Fruit fly (Drosophila melanogaster) whole organism, embryonic: Measurements from ENCODE around the gene AstA.

ENCODE experiments used
- Blimp-1 ChIP-seq: fragments of 200-800 bp; sonication (Bioruptor generic); optimal IDR thresholded peaks from 3 replicates; lab custom pipeline; 2018; ENCODE audit warnings: missing biosample characterization, missing genetic modification characterization, mild to moderate bottlenecking, moderate library complexity, missing genetic modification reagents
- Bteb2 ChIP-seq: fragments of 200-800 bp; sonication (Bioruptor generic); optimal IDR thresholded peaks from 2 replicates; lab custom pipeline; 2016; ENCODE audit warnings: missing biosample characterization, missing genetic modification characterization
- CG10147 ChIP-seq: fragments of 200-800 bp; sonication (Bioruptor generic); optimal IDR thresholded peaks from 2 replicates; lab custom pipeline; 2019; ENCODE audit warnings: missing biosample characterization, mild to moderate bottlenecking, missing genetic modification characterization, moderate library complexity
- CG11085 ChIP-seq: fragments of 200-800 bp; sonication (Bioruptor generic); IDR thresholded peaks from 2 replicates; pipeline ENCODE4 v1.3.6; 2022; ENCODE audit warnings: missing biosample characterization, missing genetic modification characterization
- CG11504 ChIP-seq: fragments of 200-800 bp; sonication (Bioruptor generic); optimal IDR thresholded peaks from 3 replicates; lab custom pipeline; 2019; ENCODE audit warnings: missing biosample characterization, mild to moderate bottlenecking, missing genetic modification characterization, moderate library complexity
- CG12236 ChIP-seq: fragments of 200-800 bp; sonication (Bioruptor generic); optimal IDR thresholded peaks from 2 replicates; lab custom pipeline; 2016; ENCODE audit warnings: missing biosample characterization, missing genetic modification characterization
- CG12391 ChIP-seq: fragments of 200-800 bp; sonication (Bioruptor generic); optimal IDR thresholded peaks from 3 replicates; lab custom pipeline; 2018; ENCODE audit warnings: missing biosample characterization, mild to moderate bottlenecking, missing genetic modification characterization, moderate library complexity
- CG13123 ChIP-seq: fragments of 200-800 bp; sonication (Bioruptor generic); optimal IDR thresholded peaks from 2 replicates; lab custom pipeline; 2016; ENCODE audit warnings: missing biosample characterization, missing genetic modification characterization
- CG13894 ChIP-seq: fragments of 200-800 bp; sonication (Bioruptor generic); optimal IDR thresholded peaks from 3 replicates; lab custom pipeline; 2018; ENCODE audit warnings: missing biosample characterization, mild to moderate bottlenecking, missing genetic modification characterization, moderate library complexity
- CG14965 ChIP-seq: fragments of 200-800 bp; sonication (Bioruptor generic); optimal IDR thresholded peaks from 2 replicates; lab custom pipeline; 2016; ENCODE audit warnings: missing biosample characterization, missing genetic modification characterization, borderline replicate concordance
- CG15479 ChIP-seq: fragments of 200-800 bp; sonication (Bioruptor generic); optimal IDR thresholded peaks from 3 replicates; lab custom pipeline; 2019; ENCODE audit warnings: missing biosample characterization, mild to moderate bottlenecking, missing genetic modification characterization, moderate library complexity
- CG1603 ChIP-seq: fragments of 200-800 bp; sonication (Bioruptor generic); optimal IDR thresholded peaks from 2 replicates; lab custom pipeline; 2019; ENCODE audit warnings: missing biosample characterization, mild to moderate bottlenecking, missing genetic modification characterization, moderate library complexity
- CG18011 ChIP-seq: fragments of 200-800 bp; sonication (Bioruptor generic); optimal IDR thresholded peaks from 2 replicates; lab custom pipeline; 2017; ENCODE audit warnings: missing biosample characterization, missing genetic modification characterization, mild to moderate bottlenecking, moderate library complexity, missing genotype
- CG2202 ChIP-seq: fragments of 200-800 bp; sonication (Bioruptor generic); optimal IDR thresholded peaks from 2 replicates; lab custom pipeline; 2018; ENCODE audit warnings: missing biosample characterization, mild to moderate bottlenecking, missing genetic modification characterization
- CG30403 ChIP-seq: fragments of 200-800 bp; sonication (Bioruptor generic); optimal IDR thresholded peaks from 3 replicates; lab custom pipeline; 2016; ENCODE audit warnings: missing biosample characterization, missing genetic modification characterization
- CG3065 ChIP-seq: fragments of 200-800 bp; sonication (Bioruptor generic); optimal IDR thresholded peaks from 2 replicates; lab custom pipeline; 2016; ENCODE audit warnings: missing biosample characterization, missing genetic modification characterization
- CG34376 ChIP-seq: fragments of 200-800 bp; sonication (Bioruptor generic); optimal IDR thresholded peaks from 2 replicates; lab custom pipeline; 2018; ENCODE audit warnings: missing biosample characterization, mild to moderate bottlenecking, missing genetic modification characterization
- CG4617 ChIP-seq: fragments of 200-800 bp; sonication (Bioruptor generic); optimal IDR thresholded peaks from 3 replicates; lab custom pipeline; 2016; ENCODE audit warnings: missing biosample characterization, missing genetic modification characterization, borderline replicate concordance
- CG6272 ChIP-seq: fragments of 200-800 bp; sonication (Bioruptor generic); IDR thresholded peaks from 2 replicates; pipeline ENCODE4 v1.3.6; 2022; ENCODE audit warnings: missing biosample characterization, missing genetic modification characterization
- CG7786 ChIP-seq: fragments of 200-800 bp; sonication (Bioruptor generic); optimal IDR thresholded peaks from 2 replicates; lab custom pipeline; 2016; ENCODE audit warnings: missing biosample characterization, missing genetic modification characterization
- CG7987 ChIP-seq: fragments of 200-800 bp; sonication (Bioruptor generic); optimal IDR thresholded peaks from 2 replicates; lab custom pipeline; 2018; ENCODE audit warnings: missing biosample characterization, mild to moderate bottlenecking, missing genetic modification characterization, moderate library complexity
- CG8281 ChIP-seq: fragments of 200-800 bp; sonication (Bioruptor generic); optimal IDR thresholded peaks from 2 replicates; lab custom pipeline; 2018; ENCODE audit warnings: missing biosample characterization, mild to moderate bottlenecking, missing genetic modification characterization, moderate library complexity
- CG8359 ChIP-seq: fragments of 200-800 bp; sonication (Bioruptor generic); optimal IDR thresholded peaks from 2 replicates; lab custom pipeline; 2017; ENCODE audit warnings: missing biosample characterization, mild to moderate bottlenecking, missing genetic modification characterization, borderline replicate concordance
- CG9727 ChIP-seq: fragments of 200-800 bp; sonication (Bioruptor generic); optimal IDR thresholded peaks from 3 replicates; lab custom pipeline; 2017; ENCODE audit warnings: missing biosample characterization, mild to moderate bottlenecking, missing genetic modification characterization
- D ChIP-seq, 2 experiments: fragments of 200-800 bp in 1 of 2; fragments of >200 bp in 1 of 2; sonication (Bioruptor generic) in 1 of 2; optimal IDR thresholded peaks; 2 replicates in 1 of 2; 3 replicates in 1 of 2; lab custom pipeline; 2017; ENCODE audit warnings: mild to moderate bottlenecking in 1 of 2, missing biosample characterization in 1 of 2, missing genetic modification characterization in 1 of 2, missing genetic modification reagents in 1 of 2
- Ets65A ChIP-seq: fragments of 200-800 bp; sonication (Bioruptor generic); peaks from one replicate; lab custom pipeline; 2016; ENCODE audit warnings: missing biosample characterization, missing genetic modification characterization
- Pdp1 ChIP-seq, 2 experiments: fragments of 200-800 bp; sonication (Bioruptor generic); optimal IDR thresholded peaks; 3 replicates each; lab custom pipeline; 2016; ENCODE audit warnings: missing biosample characterization in 2 of 2, missing genetic modification characterization in 2 of 2, mild to moderate bottlenecking in 1 of 2, moderate library complexity in 1 of 2
- cad ChIP-seq: fragments of >200 bp; optimal IDR thresholded peaks from 2 replicates; lab custom pipeline; 2017; ENCODE audit warnings: missing biosample characterization, missing genetic modification characterization
- cas ChIP-seq: fragments of 200-800 bp; sonication (Bioruptor generic); IDR thresholded peaks from 2 replicates; pipeline ENCODE4 v1.3.6; 2022; ENCODE audit warnings: missing biosample characterization, missing genetic modification characterization
- jigr1 ChIP-seq: fragments of 200-800 bp; sonication (Bioruptor generic); IDR thresholded peaks from 3 replicates; pipeline ENCODE4 v1.3.6; 2022; ENCODE audit warnings: missing biosample characterization, missing genetic modification characterization
- mld ChIP-seq: fragments of 200-800 bp; sonication (Bioruptor generic); IDR thresholded peaks from 3 replicates; pipeline ENCODE4 v1.3.6; 2022; ENCODE audit warnings: missing biosample characterization, missing genetic modification characterization; ENCODE audit not compliant: partially characterized antibody
- nau ChIP-seq: fragments of 200-800 bp; sonication (Bioruptor generic); optimal IDR thresholded peaks from 3 replicates; lab custom pipeline; 2017; ENCODE audit warnings: missing biosample characterization, mild to moderate bottlenecking, missing genetic modification characterization, missing genetic modification reagents
- onecut ChIP-seq: fragments of 200-800 bp; sonication (Bioruptor generic); IDR thresholded peaks from 2 replicates; pipeline ENCODE4 v1.3.6; 2022; ENCODE audit warnings: missing biosample characterization, missing genetic modification characterization
- pum ChIP-seq: fragments of 200-800 bp; sonication (Bioruptor generic); optimal IDR thresholded peaks from 2 replicates; lab custom pipeline; 2016; ENCODE audit warnings: missing biosample characterization, missing genetic modification characterization
- sc ChIP-seq, 3 experiments: fragments of >200 bp in 2 of 3; fragments of 200-800 bp in 1 of 3; sonication (Bioruptor generic) in 1 of 3; optimal IDR thresholded peaks; 2 replicates in 2 of 3; 3 replicates in 1 of 3; lab custom pipeline; 2017; ENCODE audit warnings: mild to moderate bottlenecking in 1 of 3, missing biosample characterization in 1 of 3, missing genetic modification characterization in 1 of 3, missing genetic modification reagents in 1 of 3
- schlank ChIP-seq: fragments of 200-800 bp; sonication (Bioruptor generic); optimal IDR thresholded peaks from 2 replicates; lab custom pipeline; 2018; ENCODE audit warnings: missing biosample characterization, mild to moderate bottlenecking, missing genetic modification characterization
- sim ChIP-seq: fragments of 200-800 bp; sonication (Bioruptor generic); IDR thresholded peaks from 2 replicates; pipeline ENCODE4 v1.3.6; 2022; ENCODE audit warnings: missing biosample characterization, missing genetic modification characterization
- slou ChIP-seq: fragments of 200-800 bp; sonication (Bioruptor generic); optimal IDR thresholded peaks from 3 replicates; lab custom pipeline; 2016; ENCODE audit warnings: missing biosample characterization, missing genetic modification characterization
- sug ChIP-seq: fragments of 200-800 bp; optimal IDR thresholded peaks from 2 replicates; lab custom pipeline; 2019; ENCODE audit warnings: missing biosample characterization, mild to moderate bottlenecking, missing genetic modification characterization, moderate library complexity
- tio ChIP-seq: fragments of 200-800 bp; sonication (Bioruptor generic); optimal IDR thresholded peaks from 2 replicates; lab custom pipeline; 2017; ENCODE audit warnings: missing biosample characterization, missing genetic modification characterization, inconsistent platforms
- tll ChIP-seq, 2 experiments: fragments of 200-800 bp in 1 of 2; fragments of >200 bp in 1 of 2; sonication (Bioruptor generic) in 1 of 2; optimal IDR thresholded peaks; 2 replicates each; lab custom pipeline; 2017 to 2019; ENCODE audit warnings: missing biosample characterization in 2 of 2, missing genetic modification characterization in 2 of 2, mild to moderate bottlenecking in 1 of 2, moderate library complexity in 1 of 2
- vnd ChIP-seq: fragments of 200-800 bp; sonication (Bioruptor generic); IDR thresholded peaks from 3 replicates; pipeline ENCODE4 v1.3.6; 2022; ENCODE audit warnings: missing biosample characterization, missing genetic modification characterization; ENCODE audit not compliant: partially characterized antibody
- z ChIP-seq: fragments of 200-800 bp; sonication (Bioruptor generic); IDR thresholded peaks from 3 replicates; pipeline ENCODE4 v1.3.6; 2022; ENCODE audit warnings: missing biosample characterization, missing genetic modification characterization
- zen ChIP-seq: fragments of 200-800 bp; sonication (Bioruptor generic); optimal IDR thresholded peaks from 3 replicates; lab custom pipeline; 2018; ENCODE audit warnings: missing biosample characterization, mild to moderate bottlenecking, missing genetic modification characterization, moderate library complexity
- zf30C ChIP-seq: fragments of 200-800 bp; sonication (Bioruptor generic); optimal IDR thresholded peaks from 3 replicates; lab custom pipeline; 2018; ENCODE audit warnings: missing biosample characterization, mild to moderate bottlenecking, missing genetic modification characterization

AstA gene

DNA sequence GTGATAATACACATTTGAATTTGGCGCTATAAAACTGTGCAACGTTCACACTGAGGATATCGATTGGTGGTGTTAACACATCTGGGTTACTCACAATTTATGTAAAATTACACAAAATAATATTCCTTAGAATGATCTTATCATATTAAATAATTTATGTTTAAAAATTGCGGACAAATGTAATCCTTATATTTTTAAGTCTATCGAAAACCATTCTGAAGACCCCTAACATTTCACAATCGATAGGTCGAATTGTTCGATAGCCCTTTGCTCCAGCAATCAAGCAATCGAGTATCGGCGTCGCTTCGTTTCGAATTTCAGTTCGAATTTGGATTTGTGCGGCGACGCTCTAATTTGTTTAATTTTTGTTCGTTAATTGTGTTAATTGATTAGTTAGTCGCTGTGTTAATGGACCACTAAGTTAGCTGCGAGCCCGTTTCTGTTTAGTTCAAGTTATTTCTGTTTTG lies 11.3 kb downstream of the AstA start, which contains the start of gene asp (continued):
- TF ChIP-seq CG1603 (tag; lab: Kevin White, UChicago) (no peak), CG11085 (GFP tag; lab: Robert Waterston, UW) (no peak), CG8359 (GFP tag; lab: Kevin White, UChicago) (no peak), zf30C (GFP tag; lab: Kevin White, UChicago) (no peak), CG8281 (no peak), CG12236 (GFP tag; lab: Kevin White, UChicago) (no peak), CG10147 (GFP tag; lab: Kevin White, UChicago) (no peak), CG11504 (tag; lab: Kevin White, UChicago) (no peak), z (GFP tag; lab: Robert Waterston, UW) (no peak), sim (no peak), tio (no peak), CG7786 (GFP tag; lab: Kevin White, UChicago) (no peak), sc (optimal IDR thresholded peaks at IDR 0.05; lab: Kevin White, UChicago) (no peak), sc (GFP tag; optimal IDR thresholded peaks at IDR 0.05; lab: Kevin White, UChicago) (no peak), CG14965 (GFP tag; lab: Kevin White, UChicago) (no peak), nau (GFP tag; lab: Kevin White, UChicago) (no peak), CG12391 (tag; lab: Kevin White, UChicago) (peak; percentile 61), CG4617 (GFP tag; lab: Kevin White, UChicago) (no peak), CG13123 (GFP tag; lab: Kevin White, UChicago) (no peak)

DNA sequence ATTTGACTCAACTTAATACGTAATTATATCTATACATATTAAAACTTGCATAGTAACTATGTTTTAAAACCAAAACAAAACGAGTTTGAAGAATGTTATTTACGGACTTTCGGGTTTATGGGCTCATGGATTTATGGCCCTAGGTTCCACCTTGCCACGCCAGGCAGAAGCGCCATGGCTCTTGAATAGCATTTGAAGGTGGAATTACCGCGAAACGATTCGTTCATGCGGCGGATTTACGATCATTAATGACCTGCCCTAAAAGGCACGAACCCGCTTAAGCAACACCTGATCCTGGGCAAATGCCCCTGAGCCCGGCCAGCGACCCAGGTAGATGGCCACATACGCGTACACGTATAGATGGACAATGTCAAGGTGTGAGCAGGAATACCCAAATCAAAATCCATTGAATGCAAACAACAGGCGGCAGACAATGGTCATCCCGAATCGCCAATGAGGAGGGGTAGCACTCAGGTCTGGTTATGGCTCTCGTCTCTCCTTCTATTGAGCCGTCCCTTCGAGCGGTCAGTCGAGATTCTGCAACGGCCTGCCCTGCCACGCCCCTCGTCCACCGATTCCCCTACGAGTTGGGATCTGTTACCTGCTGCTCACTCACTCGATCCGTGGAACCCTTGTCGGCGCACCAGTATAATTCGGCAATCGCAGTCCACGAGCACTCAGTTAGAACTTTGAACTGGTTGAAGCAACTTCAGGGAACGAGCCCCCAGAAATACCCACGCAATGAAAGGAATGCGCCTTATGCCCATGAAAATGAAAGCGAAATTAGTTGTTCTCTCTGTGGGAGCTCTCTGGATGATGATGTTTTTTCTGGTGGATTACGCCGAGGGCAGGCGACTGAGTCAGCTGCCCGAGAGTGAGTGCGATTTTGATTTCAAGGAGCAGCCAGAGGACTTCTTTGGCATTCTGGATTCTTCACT lies 15.5 kb downstream of the AstA start, which contains the start of gene tld:
Gene tld (plus strand): TSS at position 677 of the 938 bp plus-strand sequence.
- TF ChIP-seq D (optimal IDR thresholded peaks at IDR 0.05; lab: Kevin White, UChicago) (peak; percentile 78), D (GFP tag; optimal IDR thresholded peaks at IDR 0.05; lab: Kevin White, UChicago) (no peak), Blimp-1 (GFP tag; lab: Kevin White, UChicago) (peak; percentile 45), tll (GFP tag; optimal IDR thresholded peaks at IDR 0.05; lab: Kevin White, UChicago) (peak in 1 of 2 experiments; percentile 88), slou (GFP tag; lab: Kevin White, UChicago) (no peak), z (GFP tag; lab: Robert Waterston, UW) (peak; percentile 54; the same call in 1 of the 3 replicates), zen (peak; percentile 91), CG9727 (GFP tag; lab: Kevin White, UChicago) (no peak), cad (GFP tag; lab: Kevin White, UChicago) (peak; percentile 98), Ets65A (GFP tag; lab: Kevin White, UChicago) (no peak), CG6272 (GFP tag; lab: Robert Waterston, UW) (no peak), CG3065 (GFP tag; lab: Kevin White, UChicago) (peak; percentile 44), mld (GFP tag; lab: Robert Waterston, UW) (no peak), Pdp1 (GFP tag; optimal IDR thresholded peaks at IDR 0.05; lab: Kevin White, UChicago) (no peak), CG30403 (no peak), CG7987 (GFP tag; lab: Kevin White, UChicago) (no peak), jigr1 (GFP tag; lab: Robert Waterston, UW) (no peak), cas (GFP tag; lab: Robert Waterston, UW) (no peak), CG15479 (peak; percentile 54), sug (tag; lab: Kevin White, UChicago) (no peak), Bteb2 (GFP tag; lab: Kevin White, UChicago) (no peak), schlank (tag; lab: Kevin White, UChicago) (no peak), vnd (no peak), onecut (GFP tag; lab: Robert Waterston, UW) (no peak), CG2202 (tag; lab: Kevin White, UChicago) (no peak), pum (GFP tag; lab: Kevin White, UChicago) (no peak), CG34376 (GFP tag; lab: Kevin White, UChicago) (no peak), CG13894 (tag; lab: Kevin White, UChicago) (no peak), CG18011 (GFP tag; lab: Kevin White, UChicago) (no peak)
